Worm (Caenorhabditis elegans): ENCODE measurements around the gene pfn-3.

The pfn-3 gene

ce11 chrX:1062403-1063073, 17.9 kb downstream of the pfn-3 start, which contains the start of gene unc-1:
TSS of gene unc-1 (minus strand) at chrX:1062453.
- TF ChIP-seq him-1 (tag; optimal IDR thresholded peaks at IDR 0.05) (peak; percentile 52), dao-5 (tag; optimal IDR thresholded peaks at IDR 0.05) (no peak), W03F9.2 (tag; optimal IDR thresholded peaks at IDR 0.05) (no peak)

- TF ChIP-seq dao-5 (tag; optimal IDR thresholded peaks at IDR 0.05) = no peak
- TF ChIP-seq W03F9.2 (tag; optimal IDR thresholded peaks at IDR 0.05) = no peak
- TF ChIP-seq him-1 (tag; optimal IDR thresholded peaks at IDR 0.05) = no peak
Measured at ce11 chrX:1060705-1061104, 19.7 kb downstream of the pfn-3 start.

ce11 chrX:1057821-1058377, 22.6 kb downstream of the pfn-3 start:
- TF ChIP-seq W03F9.2 (tag; optimal IDR thresholded peaks at IDR 0.05) (no peak), him-1 (tag; optimal IDR thresholded peaks at IDR 0.05) (peak; percentile 18)

- TF ChIP-seq dao-5 (tag; optimal IDR thresholded peaks at IDR 0.05) (no peak), him-1 (tag; optimal IDR thresholded peaks at IDR 0.05) (no peak), W03F9.2 (tag; optimal IDR thresholded peaks at IDR 0.05) (no peak)
Measured at ce11 chrX:1053929-1054328, 26.5 kb downstream of the pfn-3 start, which contains the start of gene ncs-3. TSS of gene ncs-3 (plus strand) at chrX:1054081.

- TF ChIP-seq dao-5 (tag; optimal IDR thresholded peaks at IDR 0.05) = no peak
- TF ChIP-seq him-1 (tag; optimal IDR thresholded peaks at IDR 0.05) = no peak
- no peak for TF ChIP-seq W03F9.2 (tag; optimal IDR thresholded peaks at IDR 0.05)
Measured at ce11 chrX:1052960-1053359, 27.5 kb downstream of the pfn-3 start.

- TF ChIP-seq him-1 (tag; optimal IDR thresholded peaks at IDR 0.05) = no peak
- TF ChIP-seq W03F9.2 (tag; optimal IDR thresholded peaks at IDR 0.05) = no peak
Measured at ce11 chrX:1051041-1051440, 29.4 kb downstream of the pfn-3 start.

ce11 chrX:1046156-1046831, 34.2 kb downstream of the pfn-3 start, which contains the start of gene vpat-1:
TSS of gene vpat-1 (minus strand) at chrX:1046206.
- no peak for TF ChIP-seq W03F9.2 (tag; optimal IDR thresholded peaks at IDR 0.05)
- no peak for TF ChIP-seq dao-5 (tag; optimal IDR thresholded peaks at IDR 0.05)
- no peak for TF ChIP-seq him-1 (tag; optimal IDR thresholded peaks at IDR 0.05)

- TF ChIP-seq dao-5 (tag; optimal IDR thresholded peaks at IDR 0.05) (no peak), W03F9.2 (tag; optimal IDR thresholded peaks at IDR 0.05) (no peak), him-1 (tag; optimal IDR thresholded peaks at IDR 0.05) (no peak)
Measured at ce11 chrX:1044327-1044726, 36.1 kb downstream of the pfn-3 start.

ce11 chrX:1038347-1038746, 42.1 kb downstream of the pfn-3 start, which contains the start of gene F55A4.7:
TSS of gene F55A4.7 (minus strand) at chrX:1038447.
- TF ChIP-seq dao-5 (tag; optimal IDR thresholded peaks at IDR 0.05) = no peak
- no peak for TF ChIP-seq W03F9.2 (tag; optimal IDR thresholded peaks at IDR 0.05)
- TF ChIP-seq him-1 (tag; optimal IDR thresholded peaks at IDR 0.05) = no peak

- no peak for TF ChIP-seq him-1 (tag; optimal IDR thresholded peaks at IDR 0.05)
- TF ChIP-seq W03F9.2 (tag; optimal IDR thresholded peaks at IDR 0.05) = no peak
- TF ChIP-seq dao-5 (tag; optimal IDR thresholded peaks at IDR 0.05) = no peak
Measured at ce11 chrX:1035039-1035598, 45.3 kb downstream of the pfn-3 start, which contains the start of the genes stau-1 and sec-22. TSS of gene stau-1 (minus strand) at chrX:1035286. TSS of gene sec-22 (plus strand) at chrX:1035548.

- TF ChIP-seq W03F9.2 (tag; optimal IDR thresholded peaks at IDR 0.05) = no peak
- no peak for TF ChIP-seq him-1 (tag; optimal IDR thresholded peaks at IDR 0.05)
- no peak for TF ChIP-seq dao-5 (tag; optimal IDR thresholded peaks at IDR 0.05)
Measured at ce11 chrX:1030867-1031266, 49.6 kb downstream of the pfn-3 start.
